Worm (Caenorhabditis elegans) whole organism, L4/young adult: ENCODE results near the gene scl-21.

Source experiments
- W03F9.2 ChIP-seq: fragments of 150-350 bp; optimal IDR thresholded peaks from 2 replicates; lab custom pipeline; 2014; ENCODE audit warnings: missing biosample characterization, missing genetic modification characterization
- him-1 ChIP-seq: sonication (generic microtip); optimal IDR thresholded peaks from 2 replicates; lab custom pipeline; 2016; ENCODE audit warnings: missing genotype, missing genetic modification reagents, missing genetic modification characterization, missing compliant biosample characterization

DNA sequence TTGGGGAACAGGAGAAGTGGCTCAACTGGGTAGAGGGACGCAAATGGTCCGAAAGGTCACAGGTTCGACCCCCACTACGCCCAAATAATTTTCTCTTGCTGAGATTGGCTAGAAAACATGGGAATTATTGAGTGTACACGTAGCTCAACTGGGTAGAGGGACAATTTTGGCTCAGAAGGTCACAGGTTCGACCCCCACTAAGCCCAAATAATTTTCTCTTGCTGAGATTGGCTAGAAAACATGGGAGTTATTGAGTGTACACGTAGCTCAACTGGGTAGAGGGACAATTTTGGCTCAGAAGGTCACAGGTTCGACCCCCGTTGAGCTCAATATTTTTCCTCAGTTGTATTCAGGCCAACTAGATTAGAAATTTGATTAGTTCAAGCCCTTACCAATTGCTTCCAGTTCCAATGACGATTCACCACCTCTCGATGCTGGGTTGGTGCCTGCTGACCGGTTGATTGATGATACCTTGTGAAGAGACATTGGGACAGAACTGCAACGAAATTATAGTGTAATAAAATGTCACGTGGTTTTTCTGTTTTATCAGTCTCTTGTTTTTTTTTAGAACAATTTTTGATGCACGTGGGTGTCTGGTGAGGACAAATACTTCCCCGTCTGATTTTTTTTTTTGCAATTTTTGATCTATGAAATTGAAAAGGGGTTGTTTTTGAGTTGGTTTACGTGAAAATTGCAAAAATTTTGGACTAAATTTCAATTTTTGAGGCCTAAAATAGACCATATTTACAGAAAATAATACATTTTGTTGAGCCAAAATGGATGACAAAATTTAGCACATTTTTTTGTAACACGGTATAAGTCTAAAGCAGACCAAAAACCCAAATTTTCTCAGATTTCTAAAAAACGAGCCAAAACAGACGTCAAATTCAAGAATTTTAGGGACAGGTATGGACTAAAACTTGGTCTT lies 26.1 kb upstream of the scl-21 start:
- TF ChIP-seq him-1 (tag; lab: Kevin White, UChicago) (no peak), W03F9.2 (no peak)
